Worm (Caenorhabditis elegans): ENCODE data around the gene W03H9.1.

DNA sequence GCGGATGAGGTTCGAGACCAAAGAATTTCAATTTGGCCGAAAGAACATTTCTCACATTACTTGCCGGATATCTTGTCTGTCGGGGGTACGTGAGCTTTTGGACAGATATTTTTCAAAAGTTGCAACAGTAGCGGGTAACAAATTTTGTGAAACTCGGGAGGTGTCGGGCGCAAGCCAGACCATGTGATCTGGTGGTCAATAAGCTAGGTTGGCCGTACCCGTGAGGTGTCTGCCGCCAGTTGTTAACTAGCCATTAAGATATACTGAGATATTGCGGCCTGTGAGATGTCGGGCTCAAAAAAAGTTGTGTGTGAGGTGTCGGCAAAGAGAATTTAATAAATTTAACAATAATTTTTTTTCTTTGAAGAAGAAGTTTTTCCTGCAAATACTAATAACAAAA is 31.5 kb downstream of the W03H9.1 start:
- no peak for TF ChIP-seq drap-1 (GFP tag; optimal IDR thresholded peaks at IDR 0.05)
- TF ChIP-seq snpc-4 (tag; optimal IDR thresholded peaks at IDR 0.05), result no peak
